Worm (Caenorhabditis elegans) whole organism, L1 larva: ENCODE measurements around the gene klo-2.

Experiments used
- ceh-90 ChIP-seq: sonication (generic microtip); optimal IDR thresholded peaks from 2 replicates; lab custom pipeline; 2016; ENCODE audit warnings: missing genetic modification characterization, missing compliant biosample characterization
- ces-1 ChIP-seq: fragments of 150-350 bp; optimal IDR thresholded peaks from 2 replicates; lab custom pipeline; 2014; ENCODE audit warnings: missing biosample characterization, missing genetic modification reagents, missing genetic modification characterization
- efl-1 ChIP-seq, 4 experiments: fragments of 150-350 bp; optimal IDR thresholded peaks in 3 of 4; peaks in 1 of 4; 1 replicate in 1 of 4; 2 replicates in 3 of 4; lab custom pipeline; 2014; ENCODE audit warnings: missing biosample characterization in 2 of 4, missing genetic modification characterization in 2 of 4, missing genetic modification reagents in 2 of 4
- lin-15B ChIP-seq: fragments of 150-350 bp; sonication (generic microtip); optimal IDR thresholded peaks from 3 replicates; lab custom pipeline; 2014; ENCODE audit warnings: missing biosample characterization, missing genetic modification characterization
- nhr-71 ChIP-seq: sonication (generic microtip); optimal IDR thresholded peaks from 2 replicates; lab custom pipeline; 2016; ENCODE audit warnings: mild to moderate bottlenecking, missing genetic modification characterization, moderate library complexity, missing compliant biosample characterization
- sptf-1 ChIP-seq: fragments of 150-350 bp; optimal IDR thresholded peaks from 2 replicates; lab custom pipeline; 2014; ENCODE audit warnings: missing biosample characterization, missing genetic modification characterization
- unc-130 ChIP-seq: fragments of 150-350 bp; optimal IDR thresholded peaks from 2 replicates; lab custom pipeline; 2017; ENCODE audit warnings: missing biosample characterization, missing genetic modification characterization, inconsistent platforms

DNA sequence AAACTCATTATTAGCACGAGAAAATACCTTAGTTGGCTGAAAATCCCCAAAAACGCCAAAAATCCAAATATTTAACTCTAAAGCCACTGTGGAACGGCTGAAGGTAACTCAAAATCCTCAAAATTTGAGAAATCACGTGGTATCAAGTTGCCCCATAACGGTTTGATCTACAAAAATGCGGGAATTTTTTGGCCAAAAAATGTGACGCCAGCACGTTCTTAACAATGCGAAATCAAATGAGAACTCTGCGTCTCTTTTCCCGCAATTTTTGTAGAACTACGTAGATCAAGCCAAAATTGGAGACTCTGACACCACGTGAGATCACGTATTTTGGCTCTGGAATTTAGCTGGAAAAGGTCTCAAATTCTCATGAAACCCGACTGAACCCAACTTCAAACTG, 28.8 kb downstream of the klo-2 start:
- no peak for TF ChIP-seq efl-1 (optimal IDR thresholded peaks at IDR 0.05; lab: Kevin White, UChicago)
- TF ChIP-seq efl-1 (GFP tag; optimal IDR thresholded peaks at IDR 0.05 in 1 of 2; lab: Kevin White, UChicago), result peak in 1 of 2 experiments; percentile 23
- TF ChIP-seq unc-130, result no peak
- no peak for TF ChIP-seq ces-1
- TF ChIP-seq sptf-1, result no peak
- no peak for TF ChIP-seq nhr-71 (tag; lab: Kevin White, UChicago)
- TF ChIP-seq lin-15B (tag; lab: Kevin White, UChicago), result no peak
- TF ChIP-seq ceh-90, result no peak
